Worm (Caenorhabditis elegans) whole organism, L4 larva: ENCODE measurements around the gene hex-1.

Experiments used
- F10B5.3 ChIP-seq: sonication (generic microtip); optimal IDR thresholded peaks from 2 replicates; lab custom pipeline; 2016; ENCODE audit warnings: mild to moderate bottlenecking, missing genetic modification characterization, missing compliant biosample characterization
- F26F4.8 ChIP-seq: fragments of 200-800 bp; sonication (Bioruptor generic); conservative IDR thresholded peaks from 2 replicates; pipeline ENCODE4 v1.3.6; 2022; ENCODE audit warnings: missing genetic modification characterization, missing compliant biosample characterization
- R02D3.7 ChIP-seq: fragments of 150-350 bp; sonication (generic microtip); optimal IDR thresholded peaks from 3 replicates; lab custom pipeline; 2014; ENCODE audit warnings: missing biosample characterization, missing genetic modification characterization
- Y105C5A.15 ChIP-seq: fragments of 200-800 bp; sonication (Bioruptor generic); IDR thresholded peaks from 2 replicates; pipeline ENCODE4 v1.3.6; 2022; ENCODE audit warnings: missing genetic modification characterization, missing compliant biosample characterization
- Y48G9A.11 ChIP-seq: fragments of 200-800 bp; sonication (Bioruptor generic); IDR thresholded peaks from 2 replicates; pipeline ENCODE4 v1.3.6; 2022; ENCODE audit warnings: missing genetic modification reagents, missing genetic modification characterization, missing compliant biosample characterization
- Y75B8A.6 ChIP-seq: fragments of 200-800 bp; sonication (Bioruptor generic); IDR thresholded peaks from 2 replicates; pipeline ENCODE4 v1.3.6; 2022; ENCODE audit warnings: missing genetic modification reagents, missing genetic modification characterization, missing compliant biosample characterization
- ZK337.2 ChIP-seq: fragments of 200-800 bp; sonication (Bioruptor generic); IDR thresholded peaks from 2 replicates; pipeline ENCODE4 v1.3.6; 2022; ENCODE audit warnings: missing genetic modification reagents, missing genetic modification characterization, missing compliant biosample characterization
- aha-1 ChIP-seq: fragments of 150-350 bp; peaks from one replicate; lab custom pipeline; 2014; ENCODE audit warnings: missing biosample characterization, missing genetic modification characterization
- aly-2 ChIP-seq: sonication (generic microtip); optimal IDR thresholded peaks from 2 replicates; lab custom pipeline; 2018; ENCODE audit warnings: missing biosample characterization, missing genetic modification characterization
- ama-1 ChIP-seq: fragments of 150-350 bp; optimal IDR thresholded peaks from 2 replicates; lab custom pipeline; 2014; ENCODE audit warnings: inconsistent platforms, mixed read lengths
- arid-1 ChIP-seq: fragments of 200-800 bp; sonication (Bioruptor generic); conservative IDR thresholded peaks from 2 replicates; pipeline ENCODE4 v1.3.6; 2022; ENCODE audit warnings: missing genetic modification reagents, missing genetic modification characterization, missing compliant biosample characterization
- attf-4 ChIP-seq: sonication (generic microtip); optimal IDR thresholded peaks from 3 replicates; lab custom pipeline; 2017; ENCODE audit warnings: missing biosample characterization, missing genetic modification characterization
- ces-1 ChIP-seq: fragments of 150-350 bp; sonication (generic microtip); optimal IDR thresholded peaks from 4 replicates; lab custom pipeline; 2014; ENCODE audit warnings: missing biosample characterization, missing genetic modification reagents, missing genetic modification characterization
- daf-8 ChIP-seq: fragments of 200-800 bp; sonication (Bioruptor generic); IDR thresholded peaks from 2 replicates; pipeline ENCODE4 v1.3.6; 2022; ENCODE audit warnings: missing genetic modification characterization, missing compliant biosample characterization
- dmd-9 ChIP-seq: fragments of 200-800 bp; sonication (Bioruptor generic); IDR thresholded peaks from 2 replicates; pipeline ENCODE4 v1.3.6; 2022; ENCODE audit warnings: missing genetic modification reagents, missing genetic modification characterization, missing compliant biosample characterization
- dpl-1 ChIP-seq: fragments of 150-350 bp; optimal IDR thresholded peaks from 2 replicates; lab custom pipeline; 2014; ENCODE audit warnings: missing biosample characterization, missing genetic modification reagents, missing genetic modification characterization
- egl-27 ChIP-seq: sonication (generic microtip); optimal IDR thresholded peaks from 3 replicates; lab custom pipeline; 2017; ENCODE audit warnings: missing biosample characterization, missing genetic modification reagents, missing genetic modification characterization
- gei-8 ChIP-seq: fragments of 200-800 bp; sonication (Bioruptor generic); optimal IDR thresholded peaks from 2 replicates; lab custom pipeline; 2018; ENCODE audit warnings: mild to moderate bottlenecking, missing genetic modification characterization, missing compliant biosample characterization
- hlh-11 ChIP-seq: fragments of 200-800 bp; sonication (Bioruptor generic); optimal IDR thresholded peaks from 2 replicates; lab custom pipeline; 2018; ENCODE audit warnings: mild to moderate bottlenecking, missing genetic modification characterization, missing compliant biosample characterization
- hmg-1.1 ChIP-seq: fragments of 200-800 bp; sonication (Bioruptor generic); IDR thresholded peaks from 2 replicates; pipeline ENCODE4 v1.3.6; 2022; ENCODE audit warnings: missing genetic modification reagents, missing genetic modification characterization, missing compliant biosample characterization
- jun-1 ChIP-seq: fragments of 150-350 bp; optimal IDR thresholded peaks from 2 replicates; lab custom pipeline; 2014; ENCODE audit warnings: missing biosample characterization, missing genetic modification reagents, missing genetic modification characterization
- lim-7 ChIP-seq: fragments of 200-800 bp; sonication (Bioruptor generic); IDR thresholded peaks from 2 replicates; pipeline ENCODE4 v1.3.6; 2022; ENCODE audit warnings: missing genetic modification characterization, missing compliant biosample characterization
- lin-38 ChIP-seq: fragments of 200-800 bp; sonication (Bioruptor generic); IDR thresholded peaks from 2 replicates; pipeline ENCODE4 v1.3.6; 2022; ENCODE audit warnings: missing genetic modification reagents, missing genetic modification characterization, missing compliant biosample characterization
- lir-3 ChIP-seq: sonication (generic microtip); optimal IDR thresholded peaks from 2 replicates; lab custom pipeline; 2016; ENCODE audit warnings: mild to moderate bottlenecking, missing genetic modification characterization, missing compliant biosample characterization
- lsy-2 ChIP-seq, 2 experiments: fragments of 150-350 bp in 1 of 2; sonication (generic microtip) in 1 of 2; optimal IDR thresholded peaks; 2 replicates each; lab custom pipeline; 2014 to 2017; ENCODE audit warnings: missing biosample characterization in 2 of 2, missing genetic modification characterization in 2 of 2
- mdt-29 ChIP-seq: fragments of 200-800 bp; sonication (Bioruptor generic); IDR thresholded peaks from 2 replicates; pipeline ENCODE4 v1.3.6; 2022; ENCODE audit warnings: missing genetic modification reagents, missing genetic modification characterization, missing compliant biosample characterization
- mxl-2 ChIP-seq: fragments of 200-800 bp; sonication (Bioruptor generic); conservative IDR thresholded peaks from 2 replicates; pipeline ENCODE4 v1.3.6; 2022; ENCODE audit warnings: missing genetic modification reagents, missing genetic modification characterization, missing compliant biosample characterization
- nhr-10 ChIP-seq: fragments of 150-350 bp; optimal IDR thresholded peaks from 2 replicates; lab custom pipeline; 2014; ENCODE audit warnings: missing biosample characterization, missing genetic modification characterization
- nhr-102 ChIP-seq: sonication (generic microtip); optimal IDR thresholded peaks from 2 replicates; lab custom pipeline; 2016; ENCODE audit warnings: mild to moderate bottlenecking, missing genetic modification characterization, moderate library complexity, missing compliant biosample characterization
- nhr-11 ChIP-seq: fragments of 150-350 bp; optimal IDR thresholded peaks from 2 replicates; lab custom pipeline; 2014; ENCODE audit warnings: missing biosample characterization, missing genetic modification characterization
- nhr-237 ChIP-seq: sonication (generic microtip); optimal IDR thresholded peaks from 2 replicates; lab custom pipeline; 2017; ENCODE audit warnings: missing biosample characterization, missing genetic modification characterization
- nhr-28 ChIP-seq: fragments of 150-350 bp; optimal IDR thresholded peaks from 2 replicates; lab custom pipeline; 2014; ENCODE audit warnings: missing biosample characterization, missing genetic modification characterization
- nhr-77 ChIP-seq: fragments of 150-350 bp; optimal IDR thresholded peaks from 2 replicates; lab custom pipeline; 2014; ENCODE audit warnings: missing biosample characterization, missing genetic modification characterization
- pha-4 ChIP-seq, 2 experiments: fragments of 150-350 bp in 1 of 2; fragments of 200-800 bp in 1 of 2; sonication (Bioruptor generic) in 1 of 2; IDR thresholded peaks in 1 of 2; optimal IDR thresholded peaks in 1 of 2; 2 replicates each; pipeline versions ENCODE4 v1.3.6 to Lab custom; 2014 to 2022; ENCODE audit warnings: missing genetic modification characterization in 2 of 2, missing genetic modification reagents in 2 of 2, missing biosample characterization in 1 of 2, missing compliant biosample characterization in 1 of 2
- set-16 ChIP-seq: fragments of 200-800 bp; sonication (Bioruptor generic); IDR thresholded peaks from 2 replicates; pipeline ENCODE4 v1.3.6; 2022; ENCODE audit warnings: missing genetic modification reagents, missing genetic modification characterization, missing compliant biosample characterization
- skn-1 ChIP-seq: fragments of 150-350 bp; optimal IDR thresholded peaks from 2 replicates; lab custom pipeline; 2014; ENCODE audit warnings: missing biosample characterization, missing genetic modification characterization
- snpc-1.2 ChIP-seq: fragments of 200-800 bp; sonication (Bioruptor generic); IDR thresholded peaks from 2 replicates; pipeline ENCODE4 v1.3.6; 2022; ENCODE audit warnings: missing genetic modification reagents, missing genetic modification characterization, missing compliant biosample characterization
- snpc-4 ChIP-seq: fragments of 150-350 bp; optimal IDR thresholded peaks from 2 replicates; lab custom pipeline; 2014; ENCODE audit warnings: missing biosample characterization, missing genetic modification characterization
- spr-1 ChIP-seq: sonication (generic microtip); optimal IDR thresholded peaks from 2 replicates; lab custom pipeline; 2016; ENCODE audit warnings: mild to moderate bottlenecking, missing genetic modification characterization, missing compliant biosample characterization
- tag-97 ChIP-seq: fragments of 200-800 bp; sonication (Bioruptor generic); IDR thresholded peaks from 2 replicates; pipeline ENCODE4 v1.3.6; 2022; ENCODE audit warnings: missing genetic modification characterization, missing compliant biosample characterization
- tra-1 ChIP-seq: fragments of 200-800 bp; sonication (Bioruptor generic); IDR thresholded peaks from 2 replicates; pipeline ENCODE4 v1.3.6; 2022; ENCODE audit warnings: missing genetic modification reagents, missing genetic modification characterization, missing compliant biosample characterization
- unc-39 ChIP-seq: sonication (generic microtip); optimal IDR thresholded peaks from 2 replicates; lab custom pipeline; 2017; ENCODE audit warnings: missing biosample characterization, missing genetic modification characterization
- unc-62 ChIP-seq, 3 experiments: fragments of 150-350 bp in 1 of 3; sonication (generic microtip); optimal IDR thresholded peaks in 2 of 3; peaks in 1 of 3; 1 replicate in 1 of 3; 2 replicates in 2 of 3; lab custom pipeline; 2014 to 2017; ENCODE audit warnings: missing biosample characterization in 3 of 3, missing genetic modification characterization in 3 of 3, missing genetic modification reagents in 3 of 3, missing genotype in 1 of 3
- vab-7 ChIP-seq: fragments of 200-800 bp; sonication (Bioruptor generic); IDR thresholded peaks from 2 replicates; pipeline ENCODE4 v1.3.6; 2022; ENCODE audit warnings: missing genetic modification reagents, missing genetic modification characterization, missing compliant biosample characterization
- zfp-3 ChIP-seq: fragments of 200-800 bp; sonication (Bioruptor generic); conservative IDR thresholded peaks from 2 replicates; pipeline ENCODE4 v1.3.6; 2022; ENCODE audit warnings: missing genetic modification reagents, missing genetic modification characterization, missing compliant biosample characterization
- zip-2 ChIP-seq: fragments of 150-350 bp; optimal IDR thresholded peaks from 2 replicates; lab custom pipeline; 2014; ENCODE audit warnings: missing biosample characterization, missing genetic modification characterization
- ztf-7 ChIP-seq: fragments of 150-350 bp; optimal IDR thresholded peaks from 2 replicates; lab custom pipeline; 2014; ENCODE audit warnings: missing biosample characterization, missing genetic modification characterization

Gene hex-1

ce11 chrX:2241147-2241798 is 20.3 kb downstream of the hex-1 start (continued):
- TF ChIP-seq F10B5.3 (tag; lab: Kevin White, UChicago) (peak; percentile 30), lir-3 (tag; lab: Kevin White, UChicago) (no peak), lin-38 (no peak), nhr-10 (tag; lab: Kevin White, UChicago) (no peak), tag-97 (no peak), mdt-29 (GFP tag; lab: Robert Waterston, UW) (no peak), F26F4.8 (GFP tag; lab: Robert Waterston, UW) (no peak), daf-8 (GFP tag; lab: Robert Waterston, UW) (no peak), hmg-1.1 (GFP tag; lab: Robert Waterston, UW) (no peak), aly-2 (tag; lab: Kevin White, UChicago) (no peak), unc-62 (GFP tag; optimal IDR thresholded peaks at IDR 0.05 in 1 of 2; lab: Kevin White, UChicago) (peak in 1 of 2 experiments; percentile 97), unc-62 (tag; optimal IDR thresholded peaks at IDR 0.05; lab: Kevin White, UChicago) (no peak), attf-4 (tag; lab: Kevin White, UChicago) (no peak), R02D3.7 (tag; lab: Kevin White, UChicago) (no peak)

ce11 chrX:2242568-2243185 is 21.7 kb downstream of the hex-1 start, which contains the start of gene rpl-11.2:
Gene rpl-11.2, minus strand, starts transcription at chrX:2242618.
- TF ChIP-seq hlh-11 (tag; lab: Kevin White, UChicago) (peak; percentile 96), snpc-1.2 (GFP tag; lab: Robert Waterston, UW) (no peak), arid-1 (GFP tag; lab: Robert Waterston, UW) (no peak; the same call in none of the 2 replicates), snpc-4 (no peak), nhr-237 (peak; percentile 18), dmd-9 (GFP tag; lab: Robert Waterston, UW) (peak; percentile 65), tra-1 (GFP tag; lab: Robert Waterston, UW) (peak; percentile 99), jun-1 (tag; lab: Kevin White, UChicago) (peak; percentile 84), aha-1 (tag; lab: Kevin White, UChicago) (peak; percentile 100), Y105C5A.15 (GFP tag; lab: Robert Waterston, UW) (no peak), skn-1 (tag; lab: Kevin White, UChicago) (no peak), F26F4.8 (GFP tag; lab: Robert Waterston, UW) (no peak), lim-7 (GFP tag; lab: Robert Waterston, UW) (no peak), Y75B8A.6 (peak; percentile 85), ama-1 (peak; percentile 73), gei-8 (GFP tag; lab: Kevin White, UChicago) (peak; percentile 18), nhr-102 (peak; percentile 94), ZK337.2 (GFP tag; lab: Robert Waterston, UW) (no peak), vab-7 (GFP tag; lab: Robert Waterston, UW) (no peak; the same call in none of the 2 replicates), Y48G9A.11 (GFP tag; lab: Robert Waterston, UW) (no peak), nhr-28 (tag; lab: Kevin White, UChicago) (peak; percentile 89), unc-39 (tag; lab: Kevin White, UChicago) (no peak), set-16 (GFP tag; lab: Robert Waterston, UW) (peak; percentile 21; the same call in 1 of the 2 replicates), pha-4 (GFP tag; IDR thresholded peaks at IDR 0.05; lab: Robert Waterston, UW) (peak; percentile 86), pha-4 (tag; optimal IDR thresholded peaks at IDR 0.05; lab: Kevin White, UChicago) (peak; percentile 96), spr-1 (tag; lab: Kevin White, UChicago) (peak; percentile 91), nhr-77 (tag; lab: Kevin White, UChicago) (peak; percentile 97), ces-1 (GFP tag; lab: Kevin White, UChicago) (peak; percentile 73), lsy-2 (tag; optimal IDR thresholded peaks at IDR 0.05; lab: Kevin White, UChicago) (peak; percentile 99 to 100), zfp-3 (peak; percentile 71; the same call in 1 of the 2 replicates), egl-27 (tag; lab: Kevin White, UChicago) (no peak), mxl-2 (no peak), dpl-1 (GFP tag; lab: Kevin White, UChicago) (peak; percentile 88), hmg-1.1 (GFP tag; lab: Robert Waterston, UW) (peak; percentile 94), nhr-11 (tag; lab: Kevin White, UChicago) (peak; percentile 99), mdt-29 (GFP tag; lab: Robert Waterston, UW) (peak; percentile 48; the same call in 1 of the 2 replicates), zip-2 (tag; lab: Kevin White, UChicago) (peak; percentile 46), ztf-7 (tag; lab: Kevin White, UChicago) (peak; percentile 88), lin-38 (peak; percentile 71)
